Worm (Caenorhabditis elegans) whole organism, L4 larva: ENCODE data around the gene R10D12.10.

ENCODE experiments used
- D1046.2 ChIP-seq: fragments of 200-800 bp; sonication (Bioruptor generic); IDR thresholded peaks from 2 replicates; pipeline ENCODE4 v1.3.6; 2022; ENCODE audit warnings: missing genetic modification characterization, missing compliant biosample characterization
- F10B5.3 ChIP-seq: sonication (generic microtip); optimal IDR thresholded peaks from 2 replicates; lab custom pipeline; 2016; ENCODE audit warnings: mild to moderate bottlenecking, missing genetic modification characterization, missing compliant biosample characterization
- F44E2.7 ChIP-seq: fragments of 200-800 bp; sonication (Bioruptor generic); IDR thresholded peaks from 2 replicates; pipeline ENCODE4 v2.1.2; 2022; ENCODE audit warnings: missing genetic modification characterization, missing compliant biosample characterization
- ZK546.5 ChIP-seq, 2 experiments: sonication (generic microtip); optimal IDR thresholded peaks; 2 replicates each; lab custom pipeline; 2017; ENCODE audit warnings: missing biosample characterization in 2 of 2, missing genetic modification characterization in 2 of 2
- aha-1 ChIP-seq: fragments of 150-350 bp; peaks from one replicate; lab custom pipeline; 2014; ENCODE audit warnings: missing biosample characterization, missing genetic modification characterization
- ceh-62 ChIP-seq: sonication (generic microtip); optimal IDR thresholded peaks from 2 replicates; lab custom pipeline; 2017; ENCODE audit warnings: missing biosample characterization, missing genetic modification characterization
- daf-16 ChIP-seq, 3 experiments: sonication (generic microtip); optimal IDR thresholded peaks; 2 replicates each; lab custom pipeline; 2016 to 2017; ENCODE audit warnings: missing genetic modification characterization in 3 of 3, missing genetic modification reagents in 3 of 3, mild to moderate bottlenecking in 2 of 3, missing compliant biosample characterization in 2 of 3, missing biosample characterization in 1 of 3, moderate library complexity in 1 of 3
- dmd-8 ChIP-seq: fragments of 200-800 bp; sonication (Bioruptor generic); IDR thresholded peaks from 2 replicates; pipeline ENCODE4 v1.3.6; 2022; ENCODE audit warnings: missing genetic modification characterization, missing compliant biosample characterization
- dmd-9 ChIP-seq: fragments of 200-800 bp; sonication (Bioruptor generic); IDR thresholded peaks from 2 replicates; pipeline ENCODE4 v1.3.6; 2022; ENCODE audit warnings: missing genetic modification reagents, missing genetic modification characterization, missing compliant biosample characterization
- dve-1 ChIP-seq: sonication (generic microtip); optimal IDR thresholded peaks from 2 replicates; lab custom pipeline; 2017; ENCODE audit warnings: antibody characterized with exemption, mild to moderate bottlenecking, missing genetic modification characterization, missing compliant biosample characterization; ENCODE audit not compliant: insufficient read depth
- hlh-11 ChIP-seq: fragments of 200-800 bp; sonication (Bioruptor generic); optimal IDR thresholded peaks from 2 replicates; lab custom pipeline; 2018; ENCODE audit warnings: mild to moderate bottlenecking, missing genetic modification characterization, missing compliant biosample characterization
- hlh-30 ChIP-seq: sonication (generic microtip); optimal IDR thresholded peaks from 2 replicates; lab custom pipeline; 2017; ENCODE audit warnings: antibody characterized with exemption, mild to moderate bottlenecking, missing genetic modification characterization, missing compliant biosample characterization; ENCODE audit not compliant: insufficient read depth
- jun-1 ChIP-seq: fragments of 150-350 bp; optimal IDR thresholded peaks from 2 replicates; lab custom pipeline; 2014; ENCODE audit warnings: missing biosample characterization, missing genetic modification reagents, missing genetic modification characterization
- lin-38 ChIP-seq: fragments of 200-800 bp; sonication (Bioruptor generic); IDR thresholded peaks from 2 replicates; pipeline ENCODE4 v1.3.6; 2022; ENCODE audit warnings: missing genetic modification reagents, missing genetic modification characterization, missing compliant biosample characterization
- lin-39 ChIP-seq: fragments of 150-350 bp; optimal IDR thresholded peaks from 2 replicates; lab custom pipeline; 2014; ENCODE audit warnings: missing biosample characterization, missing genetic modification reagents, missing genetic modification characterization
- mxl-2 ChIP-seq: fragments of 200-800 bp; sonication (Bioruptor generic); conservative IDR thresholded peaks from 2 replicates; pipeline ENCODE4 v1.3.6; 2022; ENCODE audit warnings: missing genetic modification reagents, missing genetic modification characterization, missing compliant biosample characterization
- nhr-237 ChIP-seq: sonication (generic microtip); optimal IDR thresholded peaks from 2 replicates; lab custom pipeline; 2017; ENCODE audit warnings: missing biosample characterization, missing genetic modification characterization
- nhr-25 ChIP-seq: sonication (generic microtip); optimal IDR thresholded peaks from 2 replicates; lab custom pipeline; 2017; ENCODE audit warnings: missing genetic modification characterization, mild to moderate bottlenecking, missing compliant biosample characterization, antibody characterized with exemption, moderate library complexity, borderline replicate concordance; ENCODE audit not compliant: insufficient read depth
- nhr-28 ChIP-seq: fragments of 150-350 bp; optimal IDR thresholded peaks from 2 replicates; lab custom pipeline; 2014; ENCODE audit warnings: missing biosample characterization, missing genetic modification characterization
- nhr-41 ChIP-seq: fragments of 200-800 bp; sonication (Bioruptor generic); IDR thresholded peaks from 2 replicates; pipeline ENCODE4 v1.3.6; 2022; ENCODE audit warnings: missing genetic modification reagents, missing genetic modification characterization, missing compliant biosample characterization
- nhr-48 ChIP-seq: sonication (generic microtip); optimal IDR thresholded peaks from 2 replicates; lab custom pipeline; 2016; ENCODE audit warnings: mild to moderate bottlenecking, missing genetic modification characterization, missing compliant biosample characterization
- nhr-6 ChIP-seq: fragments of 150-350 bp; optimal IDR thresholded peaks from 2 replicates; lab custom pipeline; 2014; ENCODE audit warnings: missing biosample characterization, missing genetic modification characterization
- pqm-1 ChIP-seq: sonication (generic microtip); optimal IDR thresholded peaks from 2 replicates; lab custom pipeline; 2017; ENCODE audit warnings: missing biosample characterization, missing genetic modification characterization
- saeg-2 ChIP-seq: fragments of 200-800 bp; sonication (Bioruptor generic); IDR thresholded peaks from 2 replicates; pipeline ENCODE4 v1.3.6; 2022; ENCODE audit warnings: missing genetic modification reagents, missing genetic modification characterization, missing compliant biosample characterization
- skn-1 ChIP-seq: fragments of 150-350 bp; optimal IDR thresholded peaks from 2 replicates; lab custom pipeline; 2014; ENCODE audit warnings: missing biosample characterization, missing genetic modification characterization
- tag-97 ChIP-seq: fragments of 200-800 bp; sonication (Bioruptor generic); IDR thresholded peaks from 2 replicates; pipeline ENCODE4 v1.3.6; 2022; ENCODE audit warnings: missing genetic modification characterization, missing compliant biosample characterization
- unc-130 ChIP-seq: sonication (generic microtip); optimal IDR thresholded peaks from 2 replicates; lab custom pipeline; 2016; ENCODE audit warnings: missing genetic modification reagents, missing genetic modification characterization, missing compliant biosample characterization
- unc-62 ChIP-seq, 3 experiments: fragments of 150-350 bp in 1 of 3; sonication (generic microtip); optimal IDR thresholded peaks in 2 of 3; peaks in 1 of 3; 1 replicate in 1 of 3; 2 replicates in 2 of 3; lab custom pipeline; 2014 to 2017; ENCODE audit warnings: missing biosample characterization in 3 of 3, missing genetic modification characterization in 3 of 3, missing genetic modification reagents in 3 of 3, missing genotype in 1 of 3
- vab-7 ChIP-seq: fragments of 200-800 bp; sonication (Bioruptor generic); IDR thresholded peaks from 2 replicates; pipeline ENCODE4 v1.3.6; 2022; ENCODE audit warnings: missing genetic modification reagents, missing genetic modification characterization, missing compliant biosample characterization
- zfp-2 ChIP-seq: sonication (generic microtip); optimal IDR thresholded peaks from 2 replicates; lab custom pipeline; 2016; ENCODE audit warnings: mild to moderate bottlenecking, missing genetic modification characterization, missing compliant biosample characterization
- ztf-11 ChIP-seq: fragments of 150-350 bp; optimal IDR thresholded peaks from 2 replicates; lab custom pipeline; 2014; ENCODE audit warnings: missing biosample characterization, missing genetic modification characterization

Gene R10D12.10

DNA sequence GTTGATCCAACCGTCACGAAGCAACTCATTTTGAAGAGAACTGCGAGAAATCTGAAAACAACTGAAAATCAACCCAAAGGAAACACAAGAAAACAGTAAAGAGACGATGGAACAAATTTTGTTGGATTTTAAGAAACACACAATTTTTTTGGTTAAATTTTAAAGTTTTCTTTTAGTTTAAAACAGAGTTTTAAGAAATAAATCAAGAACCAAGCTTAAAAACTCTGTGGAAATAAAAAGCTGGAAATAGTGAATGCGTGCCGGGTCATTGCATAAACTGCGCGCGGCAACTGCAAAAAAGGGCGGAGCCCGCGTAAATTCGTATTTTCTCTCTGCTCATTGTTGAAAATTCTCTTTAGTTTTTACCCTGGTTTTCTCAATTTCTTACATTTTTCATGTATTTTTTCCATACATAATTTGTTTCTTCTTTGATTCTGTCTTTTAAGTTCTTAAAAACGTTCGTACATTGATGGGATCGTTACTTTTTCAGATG, 3.8 kb upstream of the R10D12.10 start, which contains the start of the genes algn-13 and R10D12.13 (continued):
- TF ChIP-seq daf-16 (GFP tag; optimal IDR thresholded peaks at IDR 0.05; lab: Kevin White, UChicago): no peak
- TF ChIP-seq daf-16 (tag; optimal IDR thresholded peaks at IDR 0.05; lab: Kevin White, UChicago): peak; percentile 27
- TF ChIP-seq hlh-30 (tag; lab: Kevin White, UChicago): no peak
- TF ChIP-seq D1046.2 (GFP tag; lab: Robert Waterston, UW): no peak
- peak; percentile 35 for TF ChIP-seq nhr-6 (tag; lab: Kevin White, UChicago)
- no peak for TF ChIP-seq dmd-9 (GFP tag; lab: Robert Waterston, UW)
- no peak for TF ChIP-seq ZK546.5 (tag; optimal IDR thresholded peaks at IDR 0.05; lab: Kevin White, UChicago)
- no peak for TF ChIP-seq nhr-48 (tag; lab: Kevin White, UChicago)
- TF ChIP-seq nhr-237 (tag; lab: Kevin White, UChicago): no peak
- no peak for TF ChIP-seq F10B5.3 (tag; lab: Kevin White, UChicago)
- TF ChIP-seq ztf-11: no peak
- TF ChIP-seq nhr-41: no peak
- TF ChIP-seq unc-130 (GFP tag; lab: Kevin White, UChicago): peak; percentile 72
- TF ChIP-seq lin-39 (tag; lab: Kevin White, UChicago): no peak
- no peak for TF ChIP-seq jun-1

DNA sequence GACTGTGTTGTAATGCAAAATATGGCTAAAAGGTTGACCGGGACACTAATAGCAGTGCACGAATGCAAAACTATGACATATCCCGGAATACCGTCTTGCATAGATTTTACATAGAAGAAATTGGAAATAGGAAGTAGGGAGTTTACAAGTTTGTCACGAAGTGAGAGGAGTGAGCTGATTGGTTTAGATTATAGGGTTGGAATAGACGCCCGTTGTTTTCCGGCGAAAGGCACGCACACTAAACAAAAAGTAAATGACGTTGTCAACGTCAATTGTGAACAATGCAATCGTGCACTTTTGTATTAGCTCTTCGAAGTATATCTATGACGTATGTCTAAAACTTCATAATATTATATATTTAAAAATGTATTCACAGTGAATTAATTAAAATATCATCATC, 2.8 kb upstream of the R10D12.10 start, which contains the start of gene srh-24:
TSS of gene srh-24 (minus strand) at position 101 of the 400 bp plus-strand sequence.
- no peak for TF ChIP-seq ceh-62 (tag; lab: Kevin White, UChicago)
- no peak for TF ChIP-seq saeg-2
- no peak for TF ChIP-seq nhr-25
- no peak for TF ChIP-seq nhr-41
- TF ChIP-seq skn-1 (tag; lab: Kevin White, UChicago): no peak
- no peak for TF ChIP-seq F44E2.7
- TF ChIP-seq dmd-8 (GFP tag; lab: Robert Waterston, UW): no peak
- no peak for TF ChIP-seq mxl-2
- TF ChIP-seq vab-7 (GFP tag; lab: Robert Waterston, UW): no peak
- TF ChIP-seq hlh-11: no peak
- no peak for TF ChIP-seq lin-39 (tag; lab: Kevin White, UChicago)

DNA sequence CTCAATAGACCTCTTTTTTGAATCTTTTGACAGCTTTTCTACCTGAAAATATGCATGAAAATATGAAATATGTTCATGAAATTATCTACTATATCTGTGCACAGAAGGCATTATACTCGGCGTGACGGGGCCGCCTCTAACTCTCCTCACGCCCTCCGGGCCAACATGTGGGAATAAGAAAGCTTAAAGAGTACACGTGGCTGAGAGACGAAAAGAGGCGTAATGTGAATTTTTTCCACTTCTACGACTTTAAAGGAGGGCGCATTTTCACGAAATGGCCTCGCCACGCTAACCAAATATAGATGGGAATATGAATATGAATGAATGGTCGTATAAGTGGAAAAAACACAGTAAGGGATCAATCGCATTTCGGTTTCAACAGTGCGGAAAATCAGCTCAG, 456 bp downstream of the R10D12.10 start:
- TF ChIP-seq zfp-2 (tag; lab: Kevin White, UChicago): no peak
- TF ChIP-seq aha-1: peak; percentile 91

DNA sequence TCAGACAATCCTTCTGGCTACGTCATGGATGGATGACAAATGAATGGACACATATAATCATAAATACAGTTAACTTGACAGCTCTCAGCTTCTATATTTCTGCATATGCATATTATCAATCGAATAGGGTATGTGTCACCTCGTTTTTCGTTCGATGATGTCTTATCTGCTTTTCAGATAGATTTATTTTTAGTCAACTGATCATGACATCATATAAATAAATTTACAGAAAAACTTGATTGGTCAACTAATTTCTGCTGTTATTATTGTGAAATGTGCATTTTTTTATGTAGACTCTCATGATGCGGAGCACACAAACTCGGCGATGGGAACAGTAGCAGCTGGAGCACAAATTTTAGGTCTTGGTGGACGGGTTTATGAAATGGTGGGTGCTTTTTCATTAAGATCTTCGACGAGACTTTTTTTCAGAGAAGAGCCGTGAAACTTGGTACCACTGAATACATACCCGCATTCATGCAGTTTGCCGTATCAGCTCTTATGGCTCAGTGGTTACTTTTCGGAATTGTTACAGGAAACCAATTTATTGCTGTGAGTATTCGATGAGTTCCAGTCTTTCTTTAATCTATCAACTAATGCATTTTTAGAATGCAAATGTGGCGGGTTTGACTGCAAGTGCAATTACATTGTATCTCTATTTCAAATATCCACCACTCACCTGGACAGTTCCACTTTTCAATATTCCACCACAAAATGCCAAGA, 2.6 kb downstream of the R10D12.10 start:
- TF ChIP-seq daf-16 (GFP tag; optimal IDR thresholded peaks at IDR 0.05; lab: Kevin White, UChicago) (no peak), daf-16 (tag; optimal IDR thresholded peaks at IDR 0.05; lab: Kevin White, UChicago) (peak; percentile 29), dve-1 (tag; lab: Kevin White, UChicago) (peak; percentile 18), hlh-30 (tag; lab: Kevin White, UChicago) (no peak), unc-62 (GFP tag; optimal IDR thresholded peaks at IDR 0.05 in 1 of 2; lab: Kevin White, UChicago) (peak in 1 of 2 experiments; percentile 91), unc-62 (tag; optimal IDR thresholded peaks at IDR 0.05; lab: Kevin White, UChicago) (no peak), lin-38 (no peak)

DNA sequence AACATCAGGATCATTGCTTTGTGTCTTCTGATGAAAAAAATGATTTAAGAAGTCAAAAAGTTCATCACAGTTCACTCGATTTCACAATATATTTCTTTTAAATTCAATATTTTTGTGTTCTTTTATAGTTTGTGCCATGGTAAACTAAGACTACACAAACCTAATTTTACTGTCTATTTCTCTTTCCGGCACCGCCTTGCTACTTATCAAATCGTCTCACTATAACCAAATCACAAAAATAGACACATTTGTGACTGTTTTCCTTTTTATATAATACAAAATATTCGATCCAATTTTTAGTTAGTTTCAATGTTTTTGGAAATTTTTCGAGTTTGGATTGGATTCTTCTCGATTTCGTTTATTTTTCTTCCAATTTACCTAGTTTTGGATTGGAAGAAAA, 4.1 kb downstream of the R10D12.10 start, which contains the start of gene swt-6:
TSS of gene swt-6 (plus strand) at position 301 of the 400 bp plus-strand sequence.
- peak; percentile 87 for TF ChIP-seq nhr-28
- TF ChIP-seq pqm-1 (tag; lab: Kevin White, UChicago): peak; percentile 17
- TF ChIP-seq aha-1: peak; percentile 7
- no peak for TF ChIP-seq tag-97
